Worm (Caenorhabditis elegans): Measurements from ENCODE around the gene F53C3.8.

F53C3.8 gene

ce11 chrII:3894755-3895154, 3.5 kb downstream of the F53C3.8 start, which contains the start of gene F53C3.7:
F53C3.7 (plus strand) TSS chrII:3895055.
- TF ChIP-seq nhr-237 (tag; optimal IDR thresholded peaks at IDR 0.05) (no peak), ces-1 (GFP tag; optimal IDR thresholded peaks at IDR 0.05) (no peak), mes-2 (tag; optimal IDR thresholded peaks at IDR 0.05; ENCODE audit: poor library complexity, severe bottlenecking) (no peak), lin-1 (GFP tag; IDR thresholded peaks at IDR 0.05) (no peak), T20F7.1 (GFP tag; optimal IDR thresholded peaks at IDR 0.05) (no peak), T26A8.4 (GFP tag; IDR thresholded peaks at IDR 0.05) (no peak), ceh-82 (tag; optimal IDR thresholded peaks at IDR 0.05) (no peak), mxl-2 (GFP tag; conservative IDR thresholded peaks at IDR 0.05) (no peak), ceh-62 (tag; optimal IDR thresholded peaks at IDR 0.05) (no peak), nhr-41 (GFP tag; IDR thresholded peaks at IDR 0.05) (no peak)

- TF ChIP-seq unc-62 (GFP tag; optimal IDR thresholded peaks at IDR 0.05 in 1 of 2) (no peak), unc-62 (tag; optimal IDR thresholded peaks at IDR 0.05) (no peak), daf-16 (GFP tag; optimal IDR thresholded peaks at IDR 0.05) (peak in 1 of 2 experiments; percentile 73), daf-16 (tag; optimal IDR thresholded peaks at IDR 0.05) (no peak), duxl-1 (tag; optimal IDR thresholded peaks at IDR 0.05; ENCODE audit: poor library complexity) (peak; percentile 52), nhr-41 (GFP tag; IDR thresholded peaks at IDR 0.05) (no peak), mdl-1 (tag; optimal IDR thresholded peaks at IDR 0.05) (peak in 1 of 2 experiments; percentile 77), F49E8.2 (tag; optimal IDR thresholded peaks at IDR 0.05; ENCODE audit: borderline replicate concordance) (no peak), nhr-28 (tag; optimal IDR thresholded peaks at IDR 0.05) (peak; percentile 42), aha-1 (tag) (peak; percentile 92), hlh-11 (tag; optimal IDR thresholded peaks at IDR 0.05) (peak; percentile 67)
These were observed 5.7 kb downstream of the F53C3.8 start for ce11 chrII:3896920-3897319.

ce11 chrII:3897758-3898494, 6.7 kb downstream of the F53C3.8 start, which contains the start of gene F53C3.6:
F53C3.6 (plus strand) TSS chrII:3898142.
- TF ChIP-seq dmd-6 (GFP tag; IDR thresholded peaks at IDR 0.05) = peak; percentile 60
- 0 out of 2 replicates have a peak, but pooled peaks have one; percentile 37 for TF ChIP-seq hmg-1.1 (GFP tag; IDR thresholded peaks at IDR 0.05)
- TF ChIP-seq jun-1 (tag; optimal IDR thresholded peaks at IDR 0.05) = no peak
- TF ChIP-seq lin-39 (tag; optimal IDR thresholded peaks at IDR 0.05) = no peak
- TF ChIP-seq lin-29 (GFP tag; IDR thresholded peaks at IDR 0.05) = no peak
- peak; percentile 28 for TF ChIP-seq nhr-11 (tag; optimal IDR thresholded peaks at IDR 0.05)
- no peak for TF ChIP-seq lin-15B (tag; optimal IDR thresholded peaks at IDR 0.05)
- no peak for TF ChIP-seq Y5F2A.4 (GFP tag; optimal IDR thresholded peaks at IDR 0.05)
- TF ChIP-seq mdt-29 (GFP tag; IDR thresholded peaks at IDR 0.05) = no peak
- TF ChIP-seq aha-1 (tag) = peak; percentile 98
- no peak for TF ChIP-seq zip-2 (tag; optimal IDR thresholded peaks at IDR 0.05)
- TF ChIP-seq cey-2 (tag; optimal IDR thresholded peaks at IDR 0.05; ENCODE audit: borderline replicate concordance, insufficient read depth) = no peak
- TF ChIP-seq nhr-48 (tag; optimal IDR thresholded peaks at IDR 0.05) = peak; percentile 54
- no peak for TF ChIP-seq spr-3 (GFP tag; optimal IDR thresholded peaks at IDR 0.05)
- TF ChIP-seq nhr-102 (tag; optimal IDR thresholded peaks at IDR 0.05) = no peak
- TF ChIP-seq lin-38 (GFP tag; IDR thresholded peaks at IDR 0.05) = no peak
- TF ChIP-seq nhr-6 (tag; optimal IDR thresholded peaks at IDR 0.05) = peak; percentile 18
- TF ChIP-seq mdl-1 (tag; optimal IDR thresholded peaks at IDR 0.05) = peak; percentile 6 to 77
- no peak for TF ChIP-seq T20F7.1 (GFP tag; optimal IDR thresholded peaks at IDR 0.05)
- TF ChIP-seq mxl-3 (GFP tag; optimal IDR thresholded peaks at IDR 0.05) = peak; percentile 6
- TF ChIP-seq mes-2 (tag; optimal IDR thresholded peaks at IDR 0.05; ENCODE audit: poor library complexity, severe bottlenecking) = peak; percentile 38
- TF ChIP-seq D1046.2 (GFP tag; IDR thresholded peaks at IDR 0.05) = no peak
- TF ChIP-seq T26A8.4 (GFP tag; IDR thresholded peaks at IDR 0.05) = no peak
- no peak for TF ChIP-seq zag-1 (tag; optimal IDR thresholded peaks at IDR 0.05)
- peak; percentile 54 for TF ChIP-seq nhr-28 (tag; optimal IDR thresholded peaks at IDR 0.05)
- TF ChIP-seq hif-1 (tag; optimal IDR thresholded peaks at IDR 0.05) = peak in 1 of 2 experiments; percentile 24
- TF ChIP-seq F37D6.2 (tag; optimal IDR thresholded peaks at IDR 0.05) = peak; percentile 33
- TF ChIP-seq unc-39 (tag; optimal IDR thresholded peaks at IDR 0.05) = no peak
- TF ChIP-seq daf-16 (GFP tag; optimal IDR thresholded peaks at IDR 0.05) = peak in 1 of 2 experiments; percentile 1
- no peak for TF ChIP-seq daf-16 (tag; optimal IDR thresholded peaks at IDR 0.05)
- TF ChIP-seq nhr-25 (tag; optimal IDR thresholded peaks at IDR 0.05; ENCODE audit: borderline replicate concordance, insufficient read depth) = no peak
- peak in 1 of 2 experiments; percentile 76 for TF ChIP-seq lsy-2 (tag; optimal IDR thresholded peaks at IDR 0.05)
- peak; percentile 70 for TF ChIP-seq hlh-11 (tag; optimal IDR thresholded peaks at IDR 0.05)
- TF ChIP-seq skn-1 (tag; optimal IDR thresholded peaks at IDR 0.05) = no peak

All from whole organism, L4 larva.